Fruit fly (Drosophila melanogaster) whole organism, embryonic: ENCODE results near the gene Tango1.
A peak's percentile ranks its signal among the peaks of the same experiment; 100 is the strongest.

ENCODE experiments used
- Asciz ChIP-seq: fragments of 200-800 bp; sonication (Bioruptor generic); optimal IDR thresholded peaks from 2 replicates; lab custom pipeline; 2017; ENCODE audit warnings: missing biosample characterization, mild to moderate bottlenecking, missing genetic modification characterization, missing genetic modification reagents
- Atf6 ChIP-seq: fragments of 200-800 bp; sonication (Bioruptor generic); IDR thresholded peaks from 2 replicates; pipeline ENCODE4 v1.3.6; 2022; ENCODE audit warnings: missing biosample characterization, missing genetic modification characterization
- Bgb ChIP-seq: fragments of 200-800 bp; sonication (Bioruptor generic); IDR thresholded peaks from 2 replicates; pipeline ENCODE4 v1.3.6; 2022; ENCODE audit warnings: missing biosample characterization, missing genetic modification characterization; ENCODE audit not compliant: partially characterized antibody
- CG10147 ChIP-seq: fragments of 200-800 bp; sonication (Bioruptor generic); optimal IDR thresholded peaks from 2 replicates; lab custom pipeline; 2019; ENCODE audit warnings: missing biosample characterization, mild to moderate bottlenecking, missing genetic modification characterization, moderate library complexity
- CG14014 ChIP-seq: fragments of 200-800 bp; sonication (Bioruptor generic); IDR thresholded peaks from 2 replicates; pipeline ENCODE4 v1.3.6; 2022; ENCODE audit warnings: missing biosample characterization, missing genetic modification characterization
- CG15011 ChIP-seq: fragments of 200-800 bp; sonication (Bioruptor generic); optimal IDR thresholded peaks from 3 replicates; lab custom pipeline; 2018; ENCODE audit warnings: missing biosample characterization, mild to moderate bottlenecking, missing genetic modification characterization
- CG16863 ChIP-seq: fragments of 200-800 bp; sonication (Bioruptor generic); optimal IDR thresholded peaks from 3 replicates; lab custom pipeline; 2016; ENCODE audit warnings: missing biosample characterization, missing genetic modification characterization
- CG18011 ChIP-seq: fragments of 200-800 bp; sonication (Bioruptor generic); optimal IDR thresholded peaks from 2 replicates; lab custom pipeline; 2017; ENCODE audit warnings: missing biosample characterization, missing genetic modification characterization, mild to moderate bottlenecking, moderate library complexity, missing genotype
- CG18764 ChIP-seq: fragments of 200-800 bp; sonication (Bioruptor generic); optimal IDR thresholded peaks from 3 replicates; lab custom pipeline; 2016; ENCODE audit warnings: missing biosample characterization, missing genetic modification characterization
- CG2678 ChIP-seq: fragments of 200-800 bp; sonication (Bioruptor generic); optimal IDR thresholded peaks from 3 replicates; lab custom pipeline; 2019; ENCODE audit warnings: missing biosample characterization, mild to moderate bottlenecking, missing genetic modification characterization, moderate library complexity
- CG3281 ChIP-seq: fragments of 200-800 bp; sonication (Bioruptor generic); optimal IDR thresholded peaks from 3 replicates; lab custom pipeline; 2017; ENCODE audit warnings: missing biosample characterization, mild to moderate bottlenecking, missing genetic modification characterization
- CG33557 ChIP-seq: fragments of 200-800 bp; sonication (Bioruptor generic); optimal IDR thresholded peaks from 2 replicates; lab custom pipeline; 2019; ENCODE audit warnings: missing biosample characterization, mild to moderate bottlenecking, missing genetic modification characterization, moderate library complexity
- CG3847 ChIP-seq: fragments of 200-800 bp; sonication (Bioruptor generic); IDR thresholded peaks from 2 replicates; pipeline ENCODE4 v1.3.6; 2022; ENCODE audit warnings: missing biosample characterization, missing genetic modification characterization
- CG3995 ChIP-seq: fragments of 200-800 bp; sonication (Bioruptor generic); optimal IDR thresholded peaks from 3 replicates; lab custom pipeline; 2016; ENCODE audit warnings: missing biosample characterization, missing genetic modification characterization
- CG4820 ChIP-seq: fragments of 200-800 bp; sonication (Bioruptor generic); optimal IDR thresholded peaks from 3 replicates; lab custom pipeline; 2016; ENCODE audit warnings: missing biosample characterization, missing genetic modification characterization
- CG6813 ChIP-seq: fragments of 200-800 bp; sonication (Bioruptor generic); optimal IDR thresholded peaks from 2 replicates; lab custom pipeline; 2017; ENCODE audit warnings: missing biosample characterization, missing genetic modification characterization, mild to moderate bottlenecking, moderate library complexity, missing genetic modification reagents
- CG8388 ChIP-seq: fragments of 200-800 bp; sonication (Bioruptor generic); optimal IDR thresholded peaks from 2 replicates; lab custom pipeline; 2019; ENCODE audit warnings: missing biosample characterization, mild to moderate bottlenecking, missing genetic modification characterization, moderate library complexity
- CG8924 ChIP-seq: fragments of 200-800 bp; optimal IDR thresholded peaks from 3 replicates; lab custom pipeline; 2019; ENCODE audit warnings: missing biosample characterization, mild to moderate bottlenecking, missing genetic modification characterization, moderate library complexity
- CG9727 ChIP-seq: fragments of 200-800 bp; sonication (Bioruptor generic); optimal IDR thresholded peaks from 3 replicates; lab custom pipeline; 2017; ENCODE audit warnings: missing biosample characterization, mild to moderate bottlenecking, missing genetic modification characterization
- Chrac-16 ChIP-seq: fragments of 200-800 bp; sonication (Bioruptor generic); optimal IDR thresholded peaks from 3 replicates; lab custom pipeline; 2016; ENCODE audit warnings: missing biosample characterization, missing genetic modification characterization
- D19A ChIP-seq: fragments of 200-800 bp; optimal IDR thresholded peaks from 3 replicates; lab custom pipeline; 2019; ENCODE audit warnings: missing biosample characterization, mild to moderate bottlenecking, missing genetic modification characterization, moderate library complexity
- Dip3 ChIP-seq: fragments of 200-800 bp; sonication (Bioruptor generic); optimal IDR thresholded peaks from 3 replicates; lab custom pipeline; 2016; ENCODE audit warnings: missing biosample characterization, missing genetic modification characterization
- Ets65A ChIP-seq: fragments of 200-800 bp; sonication (Bioruptor generic); peaks from one replicate; lab custom pipeline; 2016; ENCODE audit warnings: missing biosample characterization, missing genetic modification characterization
- Ets97D ChIP-seq: fragments of 200-800 bp; sonication (Bioruptor generic); optimal IDR thresholded peaks from 3 replicates; lab custom pipeline; 2016; ENCODE audit warnings: missing biosample characterization, missing genetic modification characterization
- GATAe ChIP-seq: fragments of 200-800 bp; sonication (Bioruptor generic); conservative IDR thresholded peaks from 2 replicates; pipeline ENCODE4 v1.3.6; 2022; ENCODE audit warnings: missing biosample characterization, missing genetic modification characterization
- H15 ChIP-seq: fragments of 200-800 bp; sonication (Bioruptor generic); IDR thresholded peaks from 3 replicates; pipeline ENCODE4 v1.3.6; 2022; ENCODE audit warnings: missing biosample characterization, missing genetic modification characterization
- HLH3B ChIP-seq: fragments of 200-800 bp; sonication (Bioruptor generic); IDR thresholded peaks from 2 replicates; pipeline ENCODE4 v1.3.6; 2022; ENCODE audit warnings: missing biosample characterization, missing genetic modification characterization
- Hr3 ChIP-seq: fragments of 200-800 bp; sonication (Bioruptor generic); optimal IDR thresholded peaks from 3 replicates; lab custom pipeline; 2016; ENCODE audit warnings: missing biosample characterization, missing genetic modification characterization
- Hr51 ChIP-seq, 2 experiments: fragments of 200-800 bp; sonication (Bioruptor generic); optimal IDR thresholded peaks; 2 replicates in 1 of 2; 3 replicates in 1 of 2; lab custom pipeline; 2016 to 2018; ENCODE audit warnings: missing biosample characterization in 2 of 2, missing genetic modification characterization in 2 of 2, mild to moderate bottlenecking in 1 of 2, moderate library complexity in 1 of 2
- MBD-R2 ChIP-seq: fragments of 200-800 bp; sonication (Bioruptor generic); IDR thresholded peaks from 2 replicates; pipeline ENCODE4 v1.3.6; 2022; ENCODE audit warnings: missing biosample characterization, missing genetic modification characterization
- Myb ChIP-seq: fragments of 200-800 bp; sonication (Bioruptor generic); optimal IDR thresholded peaks from 2 replicates; lab custom pipeline; 2016; ENCODE audit warnings: missing biosample characterization, missing genetic modification characterization
- NC2β ChIP-seq: fragments of 200-800 bp; sonication (Bioruptor generic); optimal IDR thresholded peaks from 2 replicates; lab custom pipeline; 2016; ENCODE audit warnings: missing biosample characterization, missing genetic modification characterization
- Sox102F ChIP-seq: fragments of 200-800 bp; sonication (Bioruptor generic); optimal IDR thresholded peaks from 2 replicates; lab custom pipeline; 2018; ENCODE audit warnings: missing biosample characterization, mild to moderate bottlenecking, missing genetic modification characterization, moderate library complexity
- Ssrp ChIP-seq: fragments of 200-800 bp; sonication (Bioruptor generic); optimal IDR thresholded peaks from 2 replicates; lab custom pipeline; 2018; ENCODE audit warnings: missing biosample characterization, mild to moderate bottlenecking, missing genetic modification characterization, moderate library complexity
- YL-1 ChIP-seq: fragments of 200-800 bp; sonication (Bioruptor generic); optimal IDR thresholded peaks from 3 replicates; lab custom pipeline; 2017; ENCODE audit warnings: missing biosample characterization, mild to moderate bottlenecking, missing genetic modification characterization
- abd-A ChIP-seq: fragments of 200-800 bp; sonication (Bioruptor generic); optimal IDR thresholded peaks from 3 replicates; lab custom pipeline; 2019; ENCODE audit warnings: missing biosample characterization, mild to moderate bottlenecking, missing genetic modification characterization, moderate library complexity
- amos ChIP-seq: fragments of 200-800 bp; sonication (Bioruptor generic); IDR thresholded peaks from 2 replicates; pipeline ENCODE4 v1.3.6; 2022; ENCODE audit warnings: missing biosample characterization, missing genetic modification characterization; ENCODE audit not compliant: partially characterized antibody
- bbx ChIP-seq: fragments of 200-800 bp; sonication (Bioruptor generic); IDR thresholded peaks from 2 replicates; pipeline ENCODE4 v1.3.6; 2022; ENCODE audit warnings: missing biosample characterization, missing genetic modification characterization; ENCODE audit not compliant: partially characterized antibody
- bowl ChIP-seq: fragments of 200-800 bp; sonication (Bioruptor generic); IDR thresholded peaks from 2 replicates; pipeline ENCODE4 v1.3.6; 2022; ENCODE audit warnings: missing biosample characterization, missing genetic modification characterization
- dysf ChIP-seq: fragments of 200-800 bp; sonication (Bioruptor generic); IDR thresholded peaks from 3 replicates; pipeline ENCODE4 v1.3.6; 2022; ENCODE audit warnings: missing biosample characterization, missing genetic modification characterization
- eyg ChIP-seq: fragments of 200-800 bp; sonication (Bioruptor generic); optimal IDR thresholded peaks from 3 replicates; lab custom pipeline; 2016; ENCODE audit warnings: missing biosample characterization, missing genetic modification characterization
- hth ChIP-seq: fragments of >200 bp; optimal IDR thresholded peaks from 2 replicates; lab custom pipeline; 2017; ENCODE audit warnings: inconsistent platforms
- kni ChIP-seq: fragments of 200-800 bp; sonication (Bioruptor generic); optimal IDR thresholded peaks from 3 replicates; lab custom pipeline; 2017; ENCODE audit warnings: mild to moderate bottlenecking, missing biosample characterization, missing genetic modification reagents, missing genetic modification characterization
- lab ChIP-seq: fragments of 200-800 bp; sonication (Bioruptor generic); optimal IDR thresholded peaks from 3 replicates; lab custom pipeline; 2017; ENCODE audit warnings: missing biosample characterization, missing genetic modification characterization, mild to moderate bottlenecking, moderate library complexity, missing genetic modification reagents
- oc ChIP-seq: fragments of 200-800 bp; sonication (Bioruptor generic); optimal IDR thresholded peaks from 2 replicates; lab custom pipeline; 2018; ENCODE audit warnings: missing biosample characterization, mild to moderate bottlenecking, missing genetic modification characterization, moderate library complexity
- onecut ChIP-seq: fragments of 200-800 bp; sonication (Bioruptor generic); IDR thresholded peaks from 2 replicates; pipeline ENCODE4 v1.3.6; 2022; ENCODE audit warnings: missing biosample characterization, missing genetic modification characterization
- scrt ChIP-seq: fragments of 200-800 bp; sonication (Bioruptor generic); optimal IDR thresholded peaks from 2 replicates; lab custom pipeline; 2018; ENCODE audit warnings: missing biosample characterization, mild to moderate bottlenecking, missing genetic modification characterization, moderate library complexity
- zen2 ChIP-seq: fragments of 200-800 bp; sonication (Bioruptor generic); IDR thresholded peaks from 3 replicates; pipeline ENCODE4 v1.3.6; 2022; ENCODE audit warnings: missing biosample characterization, missing genetic modification characterization; ENCODE audit not compliant: partially characterized antibody

Tango1 gene

DNA sequence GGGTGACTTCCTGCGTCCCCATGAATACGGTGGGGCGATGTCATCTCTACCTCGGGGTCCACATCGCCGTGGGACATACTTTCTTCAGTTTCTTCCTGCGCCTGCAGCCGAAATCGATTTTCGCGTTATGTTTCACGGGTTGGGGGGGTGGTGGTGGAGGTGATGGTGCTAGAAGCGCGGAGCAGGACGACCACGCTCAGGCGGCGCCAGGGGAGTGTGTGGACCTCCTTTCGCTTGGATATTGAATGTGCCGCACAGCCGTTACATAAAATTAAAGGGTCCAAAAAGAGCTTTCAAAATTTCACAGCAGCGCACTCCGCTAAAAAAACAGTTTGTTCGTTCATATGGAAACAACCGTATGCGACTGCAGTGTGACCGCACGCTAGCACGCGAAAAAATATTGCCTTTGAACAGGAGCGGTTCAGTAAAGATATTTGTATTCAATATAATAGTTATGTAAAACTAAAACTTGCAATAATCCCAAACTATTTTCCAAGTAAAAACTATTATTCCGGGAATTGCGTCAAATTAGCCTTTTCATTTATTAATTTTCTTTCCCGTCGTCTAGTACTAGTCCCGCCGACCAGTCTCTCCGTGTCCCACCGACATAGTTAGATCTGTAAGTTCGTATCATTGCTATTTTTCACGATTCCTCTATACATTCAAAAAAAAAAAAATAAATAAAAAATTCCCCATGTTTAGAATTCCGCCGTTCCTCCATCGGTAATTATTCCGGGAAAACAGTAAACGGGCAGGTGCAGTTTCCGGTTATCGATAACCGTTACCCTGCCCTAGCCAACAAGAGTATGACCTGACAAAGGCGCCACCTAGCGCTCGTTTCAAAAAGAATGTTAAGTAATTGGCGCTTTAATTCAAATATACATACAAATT is 35.0 kb downstream of the Tango1 start, which contains the start of gene Nhe3 (continued):
- TF ChIP-seq lab (GFP tag; lab: Kevin White, UChicago) (no peak), CG10147 (GFP tag; lab: Kevin White, UChicago) (peak; percentile 78), Atf6 (GFP tag; lab: Robert Waterston, UW) (peak; percentile 62; the same call in 1 of the 2 replicates), Chrac-16 (GFP tag; lab: Kevin White, UChicago) (peak; percentile 80), CG16863 (GFP tag; lab: Kevin White, UChicago) (peak; percentile 77), CG33557 (peak; percentile 30), NC2β (GFP tag; lab: Kevin White, UChicago) (peak; percentile 65), Ets97D (GFP tag; lab: Kevin White, UChicago) (peak; percentile 78), hth (lab: Kevin White, UChicago) (no peak), CG18011 (peak; percentile 54), CG14014 (GFP tag; lab: Robert Waterston, UW) (peak; percentile 84), bowl (peak; percentile 35; the same call in 1 of the 2 replicates), CG3847 (GFP tag; lab: Robert Waterston, UW) (peak; percentile 81), Asciz (peak; percentile 51), eyg (GFP tag; lab: Kevin White, UChicago) (peak; percentile 75), CG9727 (GFP tag; lab: Kevin White, UChicago) (peak; percentile 85), zen2 (GFP tag; lab: Robert Waterston, UW) (no peak), YL-1 (GFP tag; lab: Kevin White, UChicago) (peak; percentile 83), kni (GFP tag; lab: Kevin White, UChicago) (no peak), H15 (GFP tag; lab: Robert Waterston, UW) (peak; percentile 82), Sox102F (GFP tag; lab: Kevin White, UChicago) (no peak), HLH3B (GFP tag; lab: Robert Waterston, UW) (peak; percentile 78), bbx (GFP tag; lab: Robert Waterston, UW) (peak; percentile 51; the same call in 1 of the 2 replicates), CG6813 (peak; percentile 60), CG8388 (GFP tag; lab: Kevin White, UChicago) (peak; percentile 71), abd-A (tag; lab: Kevin White, UChicago) (no peak), scrt (GFP tag; lab: Kevin White, UChicago) (peak; percentile 57), Ets65A (GFP tag; lab: Kevin White, UChicago) (peak; percentile 96), Hr3 (GFP tag; lab: Kevin White, UChicago) (peak; percentile 81), dysf (GFP tag; lab: Robert Waterston, UW) (peak; percentile 85), Hr51 (GFP tag; optimal IDR thresholded peaks at IDR 0.05; lab: Kevin White, UChicago) (peak; percentile 32 to 82), CG3995 (peak; percentile 85), CG18764 (GFP tag; lab: Kevin White, UChicago) (peak; percentile 61), D19A (no peak), CG15011 (peak; percentile 72), CG3281 (GFP tag; lab: Kevin White, UChicago) (peak; percentile 74), Bgb (GFP tag; lab: Robert Waterston, UW) (peak; percentile 60; the same call in 1 of the 2 replicates), onecut (GFP tag; lab: Robert Waterston, UW) (peak; percentile 92), Dip3 (peak; percentile 88), CG4820 (GFP tag; lab: Kevin White, UChicago) (peak; percentile 75), CG8924 (tag; lab: Kevin White, UChicago) (peak; percentile 77), Ssrp (tag; lab: Kevin White, UChicago) (peak; percentile 84), Myb (GFP tag; lab: Kevin White, UChicago) (peak; percentile 45), CG2678 (peak; percentile 82), MBD-R2 (peak; percentile 77), GATAe (GFP tag; lab: Robert Waterston, UW) (no peak), oc (tag; lab: Kevin White, UChicago) (peak; percentile 27), amos (GFP tag; lab: Robert Waterston, UW) (peak; percentile 42)
